Worm (Caenorhabditis elegans): Measurements from ENCODE around the gene T26C11.9.

T26C11.9 gene

DNA sequence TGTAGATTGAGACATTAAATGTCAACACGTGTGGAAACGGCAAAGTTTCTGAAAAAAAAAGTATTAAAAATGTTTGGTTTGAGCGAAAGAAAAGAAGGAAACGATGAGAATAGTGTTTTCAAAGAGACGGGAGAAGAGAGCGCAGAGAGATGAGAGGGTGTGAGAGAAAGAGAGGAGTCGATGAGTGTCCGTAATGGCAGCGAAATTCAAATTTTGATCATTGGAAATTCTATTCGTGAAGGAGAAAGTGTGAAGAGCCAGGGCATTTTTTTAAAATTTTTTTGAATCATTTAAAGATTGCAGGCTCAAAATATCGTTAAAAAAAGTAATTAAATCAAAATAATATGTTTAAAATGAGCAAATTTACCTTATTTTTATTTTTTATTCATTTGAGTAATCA, 8.2 kb downstream of the T26C11.9 start, which contains the start of gene T26C11.4 (continued):
- TF ChIP-seq nhr-11 (tag; optimal IDR thresholded peaks at IDR 0.05) (no peak), aly-2 (tag; optimal IDR thresholded peaks at IDR 0.05) (no peak), nhr-12 (tag; optimal IDR thresholded peaks at IDR 0.05) (no peak), sea-2 (GFP tag; optimal IDR thresholded peaks at IDR 0.05) (no peak), ceh-28 (tag; optimal IDR thresholded peaks at IDR 0.05) (no peak), ceh-82 (tag; optimal IDR thresholded peaks at IDR 0.05) (no peak), daf-12 (tag; optimal IDR thresholded peaks at IDR 0.05) (no peak), nhr-76 (tag; optimal IDR thresholded peaks at IDR 0.05) (no peak), fos-1 (tag; optimal IDR thresholded peaks at IDR 0.05) (no peak)

ce11 chrX:1837703-1838102, 15.9 kb downstream of the T26C11.9 start:
- TF ChIP-seq pqm-1 (tag; optimal IDR thresholded peaks at IDR 0.05) = no peak
- TF ChIP-seq tbx-2 (tag; optimal IDR thresholded peaks at IDR 0.05) = peak; percentile 19
- peak; percentile 87 for TF ChIP-seq lsy-12 (tag; optimal IDR thresholded peaks at IDR 0.05)
- TF ChIP-seq hmg-11 (tag; optimal IDR thresholded peaks at IDR 0.05) = peak; percentile 67
- TF ChIP-seq jun-1 (tag; optimal IDR thresholded peaks at IDR 0.05) = no peak
- no peak for TF ChIP-seq unc-39 (tag; optimal IDR thresholded peaks at IDR 0.05)
- TF ChIP-seq R02D3.7 (tag; optimal IDR thresholded peaks at IDR 0.05) = no peak

ce11 chrX:1830475-1830874, 23.2 kb downstream of the T26C11.9 start:
- no peak for TF ChIP-seq skn-1 (tag; optimal IDR thresholded peaks at IDR 0.05)

DNA sequence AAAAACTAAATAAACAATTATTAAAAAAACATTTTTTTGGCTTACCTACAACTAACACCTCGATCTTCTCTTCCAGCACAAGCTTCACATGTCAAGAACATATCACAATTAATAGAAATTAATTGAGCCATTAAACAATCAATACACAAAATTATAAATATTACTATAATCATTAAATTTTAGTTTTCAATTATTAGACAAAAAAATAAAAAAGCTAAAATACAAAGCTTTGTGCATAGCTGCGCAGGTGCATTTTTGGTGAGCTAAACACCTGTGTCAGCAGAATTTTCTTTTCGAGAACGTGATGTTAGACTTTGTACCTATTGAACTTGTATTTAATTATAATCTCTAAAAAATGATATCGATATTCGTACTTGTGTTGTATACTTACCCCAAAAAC, 23.7 kb downstream of the T26C11.9 start, which contains the start of gene C14E2.6:
C14E2.6 (minus strand) TSS at position 101 of the 400 bp plus-strand sequence.
- no peak for TF ChIP-seq ceh-28 (tag; optimal IDR thresholded peaks at IDR 0.05)
- TF ChIP-seq nhr-23 (tag; optimal IDR thresholded peaks at IDR 0.05) = no peak
- no peak for TF ChIP-seq lsy-12 (tag; optimal IDR thresholded peaks at IDR 0.05)
- TF ChIP-seq tbx-2 (tag; optimal IDR thresholded peaks at IDR 0.05) = no peak
- TF ChIP-seq ama-1 (optimal IDR thresholded peaks at IDR 0.05) = no peak
- no peak for TF ChIP-seq egl-5 (tag; optimal IDR thresholded peaks at IDR 0.05)
- TF ChIP-seq daf-12 (tag; optimal IDR thresholded peaks at IDR 0.05) = no peak

DNA sequence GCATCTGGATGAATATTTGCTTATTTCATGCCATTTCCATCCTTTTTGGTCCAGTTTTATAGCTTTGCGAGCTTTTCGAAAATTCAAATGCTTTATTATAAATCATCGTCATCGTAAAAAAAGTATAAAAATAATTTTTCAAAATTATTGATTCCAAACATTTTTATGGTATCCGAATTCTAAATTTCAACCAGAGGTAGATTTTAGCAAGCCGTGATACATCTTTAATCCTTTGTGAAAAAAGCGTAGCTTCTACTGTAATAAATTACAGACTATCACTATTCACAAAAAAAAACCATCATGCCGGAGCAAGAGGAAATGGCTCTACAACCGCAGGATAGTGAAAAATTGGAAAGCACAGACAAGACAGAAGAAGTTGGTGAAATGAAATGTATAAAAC, 27.5 kb downstream of the T26C11.9 start, which contains the start of gene C14E2.1:
C14E2.1 (plus strand) TSS at position 301 of the 400 bp plus-strand sequence.
- TF ChIP-seq nhr-237 (tag; optimal IDR thresholded peaks at IDR 0.05) = no peak
- TF ChIP-seq unc-39 (tag; optimal IDR thresholded peaks at IDR 0.05) = no peak
- TF ChIP-seq hmg-11 (tag; optimal IDR thresholded peaks at IDR 0.05) = no peak
- TF ChIP-seq fkh-10 (GFP tag; optimal IDR thresholded peaks at IDR 0.05) = no peak
- no peak for TF ChIP-seq ztf-11 (tag; optimal IDR thresholded peaks at IDR 0.05)
- TF ChIP-seq mml-1 (tag; optimal IDR thresholded peaks at IDR 0.05) = no peak
- no peak for TF ChIP-seq tbx-2 (tag; optimal IDR thresholded peaks at IDR 0.05)
- no peak for TF ChIP-seq nhr-11 (tag; optimal IDR thresholded peaks at IDR 0.05)
- TF ChIP-seq egl-27 (tag; optimal IDR thresholded peaks at IDR 0.05) = no peak
- TF ChIP-seq skn-1 (tag; optimal IDR thresholded peaks at IDR 0.05) = no peak
- TF ChIP-seq fos-1 (tag; optimal IDR thresholded peaks at IDR 0.05) = no peak
- no peak for TF ChIP-seq jun-1 (tag; optimal IDR thresholded peaks at IDR 0.05)
- TF ChIP-seq nhr-28 (tag; optimal IDR thresholded peaks at IDR 0.05) = no peak
- TF ChIP-seq ceh-9 (tag; optimal IDR thresholded peaks at IDR 0.05) = no peak
- no peak for TF ChIP-seq zag-1 (tag; optimal IDR thresholded peaks at IDR 0.05)
- TF ChIP-seq nhr-23 (tag; optimal IDR thresholded peaks at IDR 0.05) = no peak
- TF ChIP-seq ceh-28 (tag; optimal IDR thresholded peaks at IDR 0.05) = no peak
- TF ChIP-seq lin-15B (tag; optimal IDR thresholded peaks at IDR 0.05) = no peak
- TF ChIP-seq ceh-82 (tag; optimal IDR thresholded peaks at IDR 0.05) = no peak

DNA sequence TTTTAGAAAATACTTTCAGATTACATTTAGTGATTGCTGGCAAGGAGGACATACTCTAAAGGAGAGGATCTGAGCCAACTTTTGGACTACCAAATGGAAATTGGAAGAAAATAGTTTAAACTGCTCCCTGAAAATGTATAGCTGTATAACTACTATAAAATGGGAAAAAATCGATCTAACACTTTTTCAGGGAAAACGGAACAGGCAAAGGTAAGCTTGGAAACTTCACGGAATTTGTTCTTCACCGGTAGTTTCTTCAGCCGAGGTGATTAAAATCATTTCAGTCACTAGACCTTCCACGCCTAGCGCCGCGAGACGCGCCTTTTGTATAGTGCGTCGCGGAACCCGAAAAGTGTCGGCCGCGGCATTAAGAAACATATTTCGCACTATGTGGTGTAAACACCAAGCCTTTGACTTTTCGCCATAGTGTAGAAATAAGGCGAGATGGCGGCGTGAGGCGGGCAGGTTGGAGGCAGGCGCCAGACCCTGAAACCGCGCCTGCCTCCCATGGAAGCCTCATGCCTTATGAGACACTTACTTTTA, 28.3 kb downstream of the T26C11.9 start, which contains the start of gene C14E2.5:
C14E2.5 (minus strand) TSS at position 51 of the 543 bp plus-strand sequence.
- TF ChIP-seq snpc-4 (tag; optimal IDR thresholded peaks at IDR 0.05) = no peak
- no peak for TF ChIP-seq nhr-23 (tag; optimal IDR thresholded peaks at IDR 0.05)
- TF ChIP-seq aly-2 (tag; optimal IDR thresholded peaks at IDR 0.05) = no peak
- TF ChIP-seq unc-62 (GFP tag; optimal IDR thresholded peaks at IDR 0.05) = no peak
- no peak for TF ChIP-seq nhr-43 (tag; optimal IDR thresholded peaks at IDR 0.05; ENCODE audit: poor library complexity, severe bottlenecking)
- no peak for TF ChIP-seq ceh-28 (tag; optimal IDR thresholded peaks at IDR 0.05)
- TF ChIP-seq elt-2 (tag; optimal IDR thresholded peaks at IDR 0.05) = no peak
- TF ChIP-seq ceh-9 (tag; optimal IDR thresholded peaks at IDR 0.05) = no peak
- TF ChIP-seq nfya-1 (tag; optimal IDR thresholded peaks at IDR 0.05; ENCODE audit: insufficient read depth) = no peak

All from whole organism, L3 larva.